Worm (Caenorhabditis elegans): ENCODE data around the gene asb-2.

ce11 chrX:4490400-4490799, 20.8 kb downstream of the asb-2 start:
- no peak for TF ChIP-seq klf-2 (GFP tag; conservative IDR thresholded peaks at IDR 0.05)
- TF ChIP-seq cog-1 (tag; optimal IDR thresholded peaks at IDR 0.05): no peak
- TF ChIP-seq ref-1 (GFP tag; conservative IDR thresholded peaks at IDR 0.05): no peak
- no peak for TF ChIP-seq ztf-29 (GFP tag; IDR thresholded peaks at IDR 0.05)
- TF ChIP-seq tab-1 (GFP tag; IDR thresholded peaks at IDR 0.05): no peak
- no peak for TF ChIP-seq med-1 (GFP tag; optimal IDR thresholded peaks at IDR 0.05; ENCODE audit: insufficient read depth)
- TF ChIP-seq T22C8.4 (GFP tag; IDR thresholded peaks at IDR 0.05): no peak
- TF ChIP-seq flt-1 (GFP tag; IDR thresholded peaks at IDR 0.05): no peak
- TF ChIP-seq ztf-23 (GFP tag; IDR thresholded peaks at IDR 0.05): no peak

Data from whole organism, midembryonic.